Worm (Caenorhabditis elegans) whole organism, L4 larva: ENCODE results near the gene swm-1.

Experiments used
- mxl-2 ChIP-seq: fragments of 200-800 bp; sonication (Bioruptor generic); conservative IDR thresholded peaks from 2 replicates; pipeline ENCODE4 v1.3.6; 2022; ENCODE audit warnings: missing genetic modification reagents, missing genetic modification characterization, missing compliant biosample characterization
- nhr-237 ChIP-seq: sonication (generic microtip); optimal IDR thresholded peaks from 2 replicates; lab custom pipeline; 2017; ENCODE audit warnings: missing biosample characterization, missing genetic modification characterization
- skn-1 ChIP-seq: fragments of 150-350 bp; optimal IDR thresholded peaks from 2 replicates; lab custom pipeline; 2014; ENCODE audit warnings: missing biosample characterization, missing genetic modification characterization
- tra-1 ChIP-seq: fragments of 200-800 bp; sonication (Bioruptor generic); IDR thresholded peaks from 2 replicates; pipeline ENCODE4 v1.3.6; 2022; ENCODE audit warnings: missing genetic modification reagents, missing genetic modification characterization, missing compliant biosample characterization
- unc-130 ChIP-seq: sonication (generic microtip); optimal IDR thresholded peaks from 2 replicates; lab custom pipeline; 2016; ENCODE audit warnings: missing genetic modification reagents, missing genetic modification characterization, missing compliant biosample characterization
- unc-62 ChIP-seq, 3 experiments: fragments of 150-350 bp in 1 of 3; sonication (generic microtip); optimal IDR thresholded peaks in 2 of 3; peaks in 1 of 3; 1 replicate in 1 of 3; 2 replicates in 2 of 3; lab custom pipeline; 2014 to 2017; ENCODE audit warnings: missing biosample characterization in 3 of 3, missing genetic modification characterization in 3 of 3, missing genetic modification reagents in 3 of 3, missing genotype in 1 of 3

ce11 chrV:9022078-9022477, 32.6 kb downstream of the swm-1 start, which contains the start of gene oac-41:
- TF ChIP-seq tra-1 (GFP tag; lab: Robert Waterston, UW) (no peak), nhr-237 (tag; lab: Kevin White, UChicago) (no peak), mxl-2 (no peak), unc-62 (GFP tag; optimal IDR thresholded peaks at IDR 0.05 in 1 of 2; lab: Kevin White, UChicago) (no peak), unc-62 (tag; optimal IDR thresholded peaks at IDR 0.05; lab: Kevin White, UChicago) (no peak), unc-130 (no peak), skn-1 (no peak)
